Fruit fly (Drosophila melanogaster): Measurements from ENCODE around the gene CG31635.
A peak's percentile ranks its signal among the peaks of the same experiment; 100 is the strongest.

CG31635 gene

dm6 chr2L:6601018-6601505 lies 47.9 kb downstream of the CG31635 start, which contains the start of gene Dpp10 (continued):
- TF ChIP-seq nmo (GFP tag; optimal IDR thresholded peaks at IDR 0.05) = peak; percentile 78
- 0 out of 3 replicates have a peak, but pooled peaks have one; percentile 46 for TF ChIP-seq vnd (GFP tag; IDR thresholded peaks at IDR 0.05; ENCODE audit: partially characterized antibody)
- TF ChIP-seq CG16863 (GFP tag; optimal IDR thresholded peaks at IDR 0.05) = peak; percentile 81
- no peak for TF ChIP-seq tna (GFP tag; IDR thresholded peaks at IDR 0.05; ENCODE audit: partially characterized antibody)
- TF ChIP-seq sug (tag; optimal IDR thresholded peaks at IDR 0.05) = peak; percentile 91
- TF ChIP-seq Elba2 (GFP tag; optimal IDR thresholded peaks at IDR 0.05) = no peak
- no peak for TF ChIP-seq stwl (tag; optimal IDR thresholded peaks at IDR 0.05)
- peak; percentile 92 for TF ChIP-seq wor (GFP tag; IDR thresholded peaks at IDR 0.05)
- peak; percentile 87 for TF ChIP-seq Pdp1 (GFP tag; optimal IDR thresholded peaks at IDR 0.05)
- TF ChIP-seq pros (GFP tag; optimal IDR thresholded peaks at IDR 0.05) = no peak
- peak; percentile 90 for TF ChIP-seq Dip3 (GFP tag; optimal IDR thresholded peaks at IDR 0.05)
- TF ChIP-seq Spps (tag; optimal IDR thresholded peaks at IDR 0.05) = no peak
- TF ChIP-seq Dbx (GFP tag; IDR thresholded peaks at IDR 0.05) = peak; percentile 98
- no peak for TF ChIP-seq Sin3A (optimal IDR thresholded peaks at IDR 0.05)
- peak; percentile 92 for TF ChIP-seq Hsf (GFP tag; optimal IDR thresholded peaks at IDR 0.05)
- TF ChIP-seq Taf1 (GFP tag; IDR thresholded peaks at IDR 0.05) = peak; percentile 94
- TF ChIP-seq CG5953 (GFP tag; IDR thresholded peaks at IDR 0.05) = peak; percentile 86
- no peak for TF ChIP-seq CG14710 (tag; optimal IDR thresholded peaks at IDR 0.05)
- TF ChIP-seq CG9727 (GFP tag; optimal IDR thresholded peaks at IDR 0.05) = peak; percentile 89
- TF ChIP-seq al (GFP tag; IDR thresholded peaks at IDR 0.05) = peak; percentile 96
- TF ChIP-seq CG12769 (tag; optimal IDR thresholded peaks at IDR 0.05) = peak; percentile 94
- TF ChIP-seq CG11247 (GFP tag; IDR thresholded peaks at IDR 0.05) = peak; percentile 94
- peak; percentile 71 for TF ChIP-seq mirr (GFP tag; optimal IDR thresholded peaks at IDR 0.05)
- no peak for TF ChIP-seq HLHmδ (GFP tag; optimal IDR thresholded peaks at IDR 0.05)
- peak; percentile 12 for TF ChIP-seq psq (GFP tag; optimal IDR thresholded peaks at IDR 0.05)
- TF ChIP-seq Nf-YA (GFP tag; IDR thresholded peaks at IDR 0.05) = peak; percentile 90
- peak; percentile 60 for TF ChIP-seq CG7987 (GFP tag; optimal IDR thresholded peaks at IDR 0.05)
- peak; percentile 95 for TF ChIP-seq CG4730 (GFP tag; IDR thresholded peaks at IDR 0.05)
- peak; percentile 51 for TF ChIP-seq CG6654 (GFP tag; optimal IDR thresholded peaks at IDR 0.05)
- peak; percentile 94 for TF ChIP-seq CG11456 (GFP tag; IDR thresholded peaks at IDR 0.05)
- TF ChIP-seq CG2678 (tag; optimal IDR thresholded peaks at IDR 0.05) = peak; percentile 95
- TF ChIP-seq dpn (GFP tag; optimal IDR thresholded peaks at IDR 0.05) = peak; percentile 90 to 92
- TF ChIP-seq CG16815 (GFP tag; optimal IDR thresholded peaks at IDR 0.05) = peak; percentile 70
- peak; percentile 69 for TF ChIP-seq run (tag; optimal IDR thresholded peaks at IDR 0.05)
- TF ChIP-seq trh (GFP tag; optimal IDR thresholded peaks at IDR 0.05) = peak; percentile 75
- no peak for TF ChIP-seq ato (GFP tag; IDR thresholded peaks at IDR 0.05; ENCODE audit: partially characterized antibody)
- TF ChIP-seq nerfin-2 (GFP tag; IDR thresholded peaks at IDR 0.05; ENCODE audit: partially characterized antibody) = 0 out of 2 replicates have a peak, but pooled peaks have one; percentile 29
- TF ChIP-seq mld (GFP tag; IDR thresholded peaks at IDR 0.05; ENCODE audit: partially characterized antibody) = no peak
- TF ChIP-seq B-H2 (GFP tag; optimal IDR thresholded peaks at IDR 0.05) = peak; percentile 94
- TF ChIP-seq maf-S (GFP tag; optimal IDR thresholded peaks at IDR 0.05) = peak; percentile 77
- TF ChIP-seq CG3838 (GFP tag; optimal IDR thresholded peaks at IDR 0.05) = peak; percentile 55
- peak; percentile 61 for TF ChIP-seq repo (GFP tag; optimal IDR thresholded peaks at IDR 0.05)
- peak; percentile 73 for TF ChIP-seq sd (tag; optimal IDR thresholded peaks at IDR 0.05)
- peak; percentile 91 for TF ChIP-seq danr (GFP tag; IDR thresholded peaks at IDR 0.05)
- peak; percentile 97 for TF ChIP-seq CG32532 (GFP tag; IDR thresholded peaks at IDR 0.05)
- TF ChIP-seq Camta (GFP tag; optimal IDR thresholded peaks at IDR 0.05) = peak; percentile 50
- TF ChIP-seq dan (GFP tag; IDR thresholded peaks at IDR 0.05) = peak; percentile 65; the same call in 1 of the 2 replicates
- no peak for TF ChIP-seq CG33557 (GFP tag; optimal IDR thresholded peaks at IDR 0.05)
- TF ChIP-seq CG31365 (tag; optimal IDR thresholded peaks at IDR 0.05) = peak; percentile 53
- peak; percentile 88 for TF ChIP-seq CG7786 (GFP tag; optimal IDR thresholded peaks at IDR 0.05)
- TF ChIP-seq C15 (GFP tag; IDR thresholded peaks at IDR 0.05) = peak; percentile 94

All from whole organism, embryonic.